Worm (Caenorhabditis elegans) whole organism, dauer: ENCODE measurements around the gene str-43.
"Not testable (repeated sequence)": the region's sequence is repeated elsewhere in the genome, so short reads cannot be mapped to it uniquely, and the experiment has no call there.

Experiments used
- unc-62 ChIP-seq: sonication (generic microtip); optimal IDR thresholded peaks from 2 replicates; lab custom pipeline; 2017; ENCODE audit warnings: missing biosample characterization, missing genetic modification reagents, missing genetic modification characterization

Gene str-43

ce11 chrV:15752941-15753340, 992 bp upstream of the str-43 start, which contains the start of gene str-5:
Gene str-5, plus strand, starts transcription at chrV:15753241.
- not testable (repeated sequence) for TF ChIP-seq unc-62 (GFP tag; lab: Kevin White, UChicago)

- no peak for TF ChIP-seq unc-62 (GFP tag; lab: Kevin White, UChicago)
Observed at ce11 chrV:15750130-15750529, 1.8 kb downstream of the str-43 start, which contains the start of gene str-6. Gene str-6, minus strand, starts transcription at chrV:15750230.

- TF ChIP-seq unc-62 (GFP tag; lab: Kevin White, UChicago), result not testable (repeated sequence)
Observed at ce11 chrV:15748343-15748742, 3.6 kb downstream of the str-43 start, which contains the start of gene T23D5.8. Gene T23D5.8, minus strand, starts transcription at chrV:15748443.

- not testable (repeated sequence) for TF ChIP-seq unc-62 (GFP tag; lab: Kevin White, UChicago)
Observed at ce11 chrV:15744366-15744765, 7.6 kb downstream of the str-43 start, which contains the start of gene str-19. Gene str-19, minus strand, starts transcription at chrV:15744466.

ce11 chrV:15741851-15742250, 10.1 kb downstream of the str-43 start, which contains the start of gene str-18:
Gene str-18, minus strand, starts transcription at chrV:15741951.
- no peak for TF ChIP-seq unc-62 (GFP tag; lab: Kevin White, UChicago)

ce11 chrV:15735720-15736119, 16.2 kb downstream of the str-43 start, which contains the start of gene str-27:
Gene str-27, minus strand, starts transcription at chrV:15735820.
- no peak for TF ChIP-seq unc-62 (GFP tag; lab: Kevin White, UChicago)

- TF ChIP-seq unc-62 (GFP tag; lab: Kevin White, UChicago), result no peak
Observed at ce11 chrV:15733568-15733967, 18.4 kb downstream of the str-43 start, which contains the start of gene T23D5.3. Gene T23D5.3, minus strand, starts transcription at chrV:15733668.

ce11 chrV:15733020-15733419, 18.9 kb downstream of the str-43 start:
- TF ChIP-seq unc-62 (GFP tag; lab: Kevin White, UChicago), result no peak

ce11 chrV:15732209-15732608, 19.7 kb downstream of the str-43 start, which contains the start of gene str-38:
Gene str-38, minus strand, starts transcription at chrV:15732309.
- TF ChIP-seq unc-62 (GFP tag; lab: Kevin White, UChicago), result no peak

ce11 chrV:15730459-15730858, 21.5 kb downstream of the str-43 start, which contains the start of gene Y6E2A.10:
Gene Y6E2A.10, minus strand, starts transcription at chrV:15730559.
- no peak for TF ChIP-seq unc-62 (GFP tag; lab: Kevin White, UChicago)

- no peak for TF ChIP-seq unc-62 (GFP tag; lab: Kevin White, UChicago)
Observed at ce11 chrV:15726610-15727009, 25.3 kb downstream of the str-43 start, which contains the start of the genes irld-57 and sfxn-1.3. Gene irld-57, minus strand, starts transcription at chrV:15726710. Gene sfxn-1.3, plus strand, starts transcription at chrV:15726841.

- TF ChIP-seq unc-62 (GFP tag; lab: Kevin White, UChicago), result no peak
Observed at ce11 chrV:15721888-15722287, 30.1 kb downstream of the str-43 start, which contains the start of gene srh-140. Gene srh-140, plus strand, starts transcription at chrV:15722188.

ce11 chrV:15721431-15721830, 30.5 kb downstream of the str-43 start:
- no peak for TF ChIP-seq unc-62 (GFP tag; lab: Kevin White, UChicago)

ce11 chrV:15719570-15719969, 32.4 kb downstream of the str-43 start, which contains the start of gene Y6E2A.7:
Gene Y6E2A.7, plus strand, starts transcription at chrV:15719870.
- TF ChIP-seq unc-62 (GFP tag; lab: Kevin White, UChicago), result no peak

- no peak for TF ChIP-seq unc-62 (GFP tag; lab: Kevin White, UChicago)
Observed at ce11 chrV:15718562-15718961, 33.4 kb downstream of the str-43 start, which contains the start of gene Y6E2A.5. Gene Y6E2A.5, minus strand, starts transcription at chrV:15718662.

ce11 chrV:15716679-15717078, 35.3 kb downstream of the str-43 start, which contains the start of gene Y6E2A.4:
Gene Y6E2A.4, minus strand, starts transcription at chrV:15716779.
- no peak for TF ChIP-seq unc-62 (GFP tag; lab: Kevin White, UChicago)

ce11 chrV:15715636-15716035, 36.3 kb downstream of the str-43 start:
- no peak for TF ChIP-seq unc-62 (GFP tag; lab: Kevin White, UChicago)
